Worm (Caenorhabditis elegans) whole organism, L3 larva: ENCODE results near the gene mlt-11.

Source experiments
- R02D3.7 ChIP-seq: fragments of 150-350 bp; optimal IDR thresholded peaks from 2 replicates; lab custom pipeline; 2014; ENCODE audit warnings: missing biosample characterization, missing genetic modification characterization
- ZK546.5 ChIP-seq: sonication (generic microtip); optimal IDR thresholded peaks from 2 replicates; lab custom pipeline; 2017; ENCODE audit warnings: missing biosample characterization, missing genetic modification characterization
- ceh-16 ChIP-seq: sonication (generic microtip); optimal IDR thresholded peaks from 2 replicates; lab custom pipeline; 2017; ENCODE audit warnings: missing biosample characterization, missing genetic modification characterization
- ceh-9 ChIP-seq: sonication (generic microtip); optimal IDR thresholded peaks from 2 replicates; lab custom pipeline; 2018; ENCODE audit warnings: missing biosample characterization, missing genetic modification characterization
- elt-1 ChIP-seq: fragments of 150-350 bp; optimal IDR thresholded peaks from 2 replicates; lab custom pipeline; 2014; ENCODE audit warnings: missing biosample characterization, missing genetic modification characterization
- elt-2 ChIP-seq: sonication (generic microtip); optimal IDR thresholded peaks from 2 replicates; lab custom pipeline; 2016; ENCODE audit warnings: missing genetic modification reagents, mild to moderate bottlenecking, missing genetic modification characterization, missing compliant biosample characterization
- fkh-10 ChIP-seq: sonication (generic microtip); optimal IDR thresholded peaks from 2 replicates; lab custom pipeline; 2017; ENCODE audit warnings: missing biosample characterization, missing genetic modification reagents, missing genetic modification characterization
- fkh-2 ChIP-seq: fragments of 150-350 bp; optimal IDR thresholded peaks from 2 replicates; lab custom pipeline; 2014; ENCODE audit warnings: missing biosample characterization, missing genetic modification reagents, missing genetic modification characterization
- hmg-11 ChIP-seq: sonication (generic microtip); optimal IDR thresholded peaks from 2 replicates; lab custom pipeline; 2016; ENCODE audit warnings: missing genetic modification characterization, missing compliant biosample characterization
- jun-1 ChIP-seq: fragments of 150-350 bp; optimal IDR thresholded peaks from 2 replicates; lab custom pipeline; 2014; ENCODE audit warnings: missing biosample characterization, missing genetic modification reagents, missing genetic modification characterization
- lin-15B ChIP-seq: fragments of 150-350 bp; optimal IDR thresholded peaks from 2 replicates; lab custom pipeline; 2014; ENCODE audit warnings: missing biosample characterization, missing genetic modification characterization
- lin-39 ChIP-seq: fragments of 150-350 bp; optimal IDR thresholded peaks from 2 replicates; lab custom pipeline; 2018; ENCODE audit warnings: missing biosample characterization, missing genetic modification reagents, missing genetic modification characterization
- lsy-12 ChIP-seq: sonication (generic microtip); optimal IDR thresholded peaks from 2 replicates; lab custom pipeline; 2016; ENCODE audit warnings: mild to moderate bottlenecking, missing genetic modification characterization, missing compliant biosample characterization
- nfya-1 ChIP-seq: sonication (generic microtip); optimal IDR thresholded peaks from 2 replicates; lab custom pipeline; 2017; ENCODE audit warnings: missing genetic modification characterization, mild to moderate bottlenecking, missing compliant biosample characterization, antibody characterized with exemption, moderate library complexity; ENCODE audit not compliant: insufficient read depth
- nhr-12 ChIP-seq: fragments of 150-350 bp; optimal IDR thresholded peaks from 2 replicates; lab custom pipeline; 2014; ENCODE audit warnings: missing biosample characterization, missing genetic modification characterization
- nhr-23 ChIP-seq: fragments of 150-350 bp; optimal IDR thresholded peaks from 2 replicates; lab custom pipeline; 2014; ENCODE audit warnings: missing biosample characterization, missing genetic modification reagents, missing genetic modification characterization
- nhr-237 ChIP-seq: fragments of 150-350 bp; optimal IDR thresholded peaks from 2 replicates; lab custom pipeline; 2014; ENCODE audit warnings: missing biosample characterization, missing genetic modification characterization
- nhr-25 ChIP-seq: sonication (generic microtip); optimal IDR thresholded peaks from 2 replicates; lab custom pipeline; 2017; ENCODE audit warnings: missing biosample characterization, missing genetic modification characterization
- nhr-43 ChIP-seq: sonication (generic microtip); optimal IDR thresholded peaks from 2 replicates; lab custom pipeline; 2016; ENCODE audit warnings: mild to moderate bottlenecking, missing genetic modification characterization, missing compliant biosample characterization; ENCODE audit not compliant: poor library complexity, severe bottlenecking
- nhr-76 ChIP-seq: fragments of 150-350 bp; sonication (generic microtip); optimal IDR thresholded peaks from 5 replicates; lab custom pipeline; 2014; ENCODE audit warnings: missing biosample characterization, missing genetic modification characterization
- pha-4 ChIP-seq: fragments of 150-350 bp; optimal IDR thresholded peaks from 2 replicates; lab custom pipeline; 2014; ENCODE audit warnings: missing biosample characterization, missing genetic modification reagents, missing genetic modification characterization
- pqm-1 ChIP-seq: fragments of 150-350 bp; optimal IDR thresholded peaks from 2 replicates; lab custom pipeline; 2017; ENCODE audit warnings: missing biosample characterization, missing genetic modification characterization, inconsistent platforms
- skn-1 ChIP-seq: fragments of 150-350 bp; optimal IDR thresholded peaks from 2 replicates; lab custom pipeline; 2014; ENCODE audit warnings: missing biosample characterization, missing genetic modification characterization
- snpc-4 ChIP-seq: fragments of 150-350 bp; optimal IDR thresholded peaks from 2 replicates; lab custom pipeline; 2014; ENCODE audit warnings: missing biosample characterization, missing genetic modification characterization
- tbx-2 ChIP-seq: sonication (generic microtip); optimal IDR thresholded peaks from 2 replicates; lab custom pipeline; 2016; ENCODE audit warnings: mild to moderate bottlenecking, missing genetic modification characterization, missing compliant biosample characterization
- unc-39 ChIP-seq: sonication (generic microtip); optimal IDR thresholded peaks from 4 replicates; lab custom pipeline; 2017; ENCODE audit warnings: missing biosample characterization, missing genetic modification characterization
- zag-1 ChIP-seq: fragments of 150-350 bp; optimal IDR thresholded peaks from 2 replicates; lab custom pipeline; 2014; ENCODE audit warnings: missing biosample characterization, missing genetic modification characterization
- ztf-11 ChIP-seq: fragments of 150-350 bp; optimal IDR thresholded peaks from 2 replicates; lab custom pipeline; 2014; ENCODE audit warnings: missing biosample characterization, missing genetic modification characterization
- ztf-4 ChIP-seq: fragments of 150-350 bp; optimal IDR thresholded peaks from 2 replicates; lab custom pipeline; 2014; ENCODE audit warnings: missing biosample characterization, missing genetic modification characterization

mlt-11 gene

DNA sequence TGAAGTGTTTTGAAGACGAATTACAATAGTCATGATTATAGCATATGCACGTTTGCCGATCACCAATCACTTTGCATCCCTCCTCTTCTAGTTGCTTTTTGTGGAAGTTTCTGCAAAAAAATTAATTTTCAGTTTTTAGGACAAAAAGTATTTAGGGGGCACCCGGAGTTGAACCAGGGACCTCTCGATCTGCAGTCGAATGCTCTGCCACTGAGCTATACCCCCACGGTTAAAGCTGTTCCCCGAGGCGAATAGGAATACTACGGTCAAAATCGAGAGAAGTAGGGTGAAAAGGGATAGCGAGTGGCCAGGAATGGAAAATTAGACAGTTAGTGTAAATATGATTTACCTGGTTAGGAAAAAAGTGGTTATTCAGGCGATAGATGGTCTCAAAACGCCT, 27.0 kb downstream of the mlt-11 start:
- TF ChIP-seq ztf-4 (tag; lab: Kevin White, UChicago): peak; percentile 38
- TF ChIP-seq hmg-11: peak; percentile 72
- peak; percentile 37 for TF ChIP-seq lsy-12 (tag; lab: Kevin White, UChicago)
- peak; percentile 13 for TF ChIP-seq elt-2 (tag; lab: Kevin White, UChicago)
- TF ChIP-seq jun-1 (tag; lab: Kevin White, UChicago): peak; percentile 19
- no peak for TF ChIP-seq R02D3.7 (tag; lab: Kevin White, UChicago)
- peak; percentile 40 for TF ChIP-seq tbx-2 (tag; lab: Kevin White, UChicago)
- peak; percentile 37 for TF ChIP-seq nfya-1 (tag; lab: Kevin White, UChicago)
- peak; percentile 36 for TF ChIP-seq nhr-23
- no peak for TF ChIP-seq ceh-16 (tag; lab: Kevin White, UChicago)
- TF ChIP-seq lin-15B (tag; lab: Kevin White, UChicago): peak; percentile 25
- TF ChIP-seq unc-39 (tag; lab: Kevin White, UChicago): no peak
- no peak for TF ChIP-seq fkh-2 (tag; lab: Kevin White, UChicago)

DNA sequence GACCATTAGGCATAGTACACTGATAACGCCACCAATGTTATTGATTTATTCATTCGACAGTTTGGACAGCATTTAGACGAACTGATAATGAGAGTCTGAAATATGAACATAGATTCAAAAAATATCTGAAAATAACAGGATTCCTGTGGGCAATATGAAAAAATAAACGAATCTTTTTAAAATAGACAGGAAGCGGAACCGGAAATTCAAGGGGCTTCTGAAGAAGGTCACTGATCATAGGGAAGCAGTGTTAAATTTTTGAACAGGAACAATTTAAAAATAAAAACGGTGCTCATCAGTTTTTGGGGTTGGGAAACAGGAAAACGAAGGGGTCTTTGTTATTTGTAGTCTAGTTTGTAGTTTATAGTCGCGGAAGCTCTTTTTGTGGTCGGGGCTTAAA, 31.3 kb downstream of the mlt-11 start, which contains the start of gene F53F8.7:
F53F8.7 (minus strand) TSS at position 101 of the 400 bp plus-strand sequence.
- TF ChIP-seq skn-1 (tag; lab: Kevin White, UChicago): no peak
- TF ChIP-seq ceh-16 (tag; lab: Kevin White, UChicago): no peak
- TF ChIP-seq nhr-43 (tag; lab: Kevin White, UChicago): no peak
- no peak for TF ChIP-seq zag-1
- no peak for TF ChIP-seq unc-39 (tag; lab: Kevin White, UChicago)
- TF ChIP-seq jun-1 (tag; lab: Kevin White, UChicago): no peak
- TF ChIP-seq lin-15B (tag; lab: Kevin White, UChicago): no peak
- no peak for TF ChIP-seq pqm-1 (tag; lab: Kevin White, UChicago)
- TF ChIP-seq nhr-12 (tag; lab: Kevin White, UChicago): no peak
- TF ChIP-seq snpc-4 (tag; lab: Kevin White, UChicago): no peak
- no peak for TF ChIP-seq nhr-76
- no peak for TF ChIP-seq elt-1 (tag; lab: Kevin White, UChicago)
- TF ChIP-seq lsy-12 (tag; lab: Kevin White, UChicago): no peak
- TF ChIP-seq ztf-11 (tag; lab: Kevin White, UChicago): no peak

ce11 chrV:20698837-20699236, 31.8 kb downstream of the mlt-11 start:
- TF ChIP-seq snpc-4 (tag; lab: Kevin White, UChicago): peak; percentile 78

DNA sequence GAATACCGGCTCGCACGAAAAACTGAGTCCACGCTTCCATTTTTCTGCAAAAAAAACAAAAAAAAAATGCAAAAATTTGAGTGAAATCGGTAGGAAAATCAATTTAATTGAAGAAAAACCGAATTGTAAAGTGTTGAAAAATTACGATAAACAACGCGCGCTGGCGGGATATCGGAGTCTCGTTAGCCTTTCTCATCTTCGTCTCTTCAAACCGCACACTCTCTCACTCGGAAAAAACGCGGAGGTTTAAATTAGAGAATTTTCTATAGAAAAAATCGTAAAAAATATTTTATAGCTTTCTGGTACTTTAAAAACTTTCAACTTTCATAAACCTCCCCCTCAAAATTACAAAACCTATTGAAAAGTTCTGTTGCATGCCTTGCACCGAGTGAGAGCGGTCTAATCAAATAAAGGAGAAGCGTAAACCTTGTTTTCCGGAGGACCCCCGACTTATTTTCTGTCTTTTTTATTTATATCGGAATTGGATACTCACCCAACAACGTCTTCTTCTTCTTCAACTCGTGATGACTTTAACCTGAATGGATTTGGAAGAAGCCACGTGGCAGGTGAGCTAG, 37.1 kb downstream of the mlt-11 start, which contains the start of the genes F53F8.5 and F53F8.6:
F53F8.5 (minus strand) TSS at position 52 of the 575 bp plus-strand sequence.
F53F8.6 (plus strand) TSS at position 230 of the 575 bp plus-strand sequence.
- peak; percentile 2 for TF ChIP-seq nhr-25 (tag; lab: Kevin White, UChicago)
- peak; percentile 58 for TF ChIP-seq nhr-23
- TF ChIP-seq fkh-2 (tag; lab: Kevin White, UChicago): no peak
- TF ChIP-seq jun-1 (tag; lab: Kevin White, UChicago): peak; percentile 8
- TF ChIP-seq pqm-1 (tag; lab: Kevin White, UChicago): peak; percentile 25
- no peak for TF ChIP-seq elt-2 (tag; lab: Kevin White, UChicago)
- peak; percentile 67 for TF ChIP-seq pha-4
- peak; percentile 73 for TF ChIP-seq hmg-11
- peak; percentile 23 for TF ChIP-seq lin-15B (tag; lab: Kevin White, UChicago)
- TF ChIP-seq snpc-4 (tag; lab: Kevin White, UChicago): peak; percentile 14
- no peak for TF ChIP-seq nhr-43 (tag; lab: Kevin White, UChicago)
- TF ChIP-seq nfya-1 (tag; lab: Kevin White, UChicago): peak; percentile 60

DNA sequence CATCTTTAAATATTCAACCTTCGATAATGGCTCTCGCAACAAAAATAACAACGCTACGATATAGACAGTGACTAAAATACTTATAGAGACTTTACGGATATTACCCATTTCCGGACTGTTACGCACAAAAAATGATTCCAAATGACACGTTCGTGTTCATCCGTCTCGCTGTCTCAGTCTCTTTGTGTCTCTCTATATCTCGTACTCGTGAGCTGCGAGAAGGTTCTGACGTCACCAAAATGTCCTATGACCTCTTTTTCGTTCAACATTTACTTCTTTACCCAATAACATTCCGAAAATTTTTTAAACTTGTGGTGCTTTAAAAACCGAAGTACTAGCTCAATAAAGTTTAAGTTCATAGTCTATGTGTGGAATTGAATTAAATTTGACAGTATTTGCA, 43.2 kb downstream of the mlt-11 start:
- peak; percentile 21 for TF ChIP-seq nfya-1 (tag; lab: Kevin White, UChicago)
- no peak for TF ChIP-seq ceh-9 (tag; lab: Kevin White, UChicago)
- TF ChIP-seq ztf-4 (tag; lab: Kevin White, UChicago): no peak
- TF ChIP-seq pha-4: no peak
- no peak for TF ChIP-seq lin-39 (tag; lab: Kevin White, UChicago)
- TF ChIP-seq fkh-10 (GFP tag; lab: Kevin White, UChicago): peak; percentile 48
- TF ChIP-seq ZK546.5: no peak
- TF ChIP-seq nhr-237 (tag; lab: Kevin White, UChicago): no peak
- TF ChIP-seq, all 47 proteins: peak for 2
